Worm (Caenorhabditis elegans): ENCODE results near the gene cpr-1.

cpr-1 gene

ce11 chrV:11975233-11975632 is at the start of gene cpr-1:
cpr-1 (plus strand) TSS chrV:11975551.
- TF ChIP-seq dao-5 (tag; optimal IDR thresholded peaks at IDR 0.05) = no peak
- no peak for TF ChIP-seq him-1 (tag; optimal IDR thresholded peaks at IDR 0.05)
- no peak for TF ChIP-seq W03F9.2 (tag; optimal IDR thresholded peaks at IDR 0.05)

ce11 chrV:11927346-11927745 is 48.0 kb upstream of the cpr-1 start, which contains the start of gene osm-6:
osm-6 (minus strand) TSS chrV:11927446.
- TF ChIP-seq dao-5 (tag; optimal IDR thresholded peaks at IDR 0.05) = no peak
- TF ChIP-seq W03F9.2 (tag; optimal IDR thresholded peaks at IDR 0.05) = no peak
- no peak for TF ChIP-seq him-1 (tag; optimal IDR thresholded peaks at IDR 0.05)

ce11 chrV:11929046-11929590 is 46.2 kb upstream of the cpr-1 start, which contains the start of gene F58H1.2:
F58H1.2 (plus strand) TSS chrV:11929096.
- TF ChIP-seq W03F9.2 (tag; optimal IDR thresholded peaks at IDR 0.05) (no peak), dao-5 (tag; optimal IDR thresholded peaks at IDR 0.05) (no peak)

ce11 chrV:11933196-11934028 is 41.9 kb upstream of the cpr-1 start, which contains the start of the genes aman-2 and F58H1.3:
aman-2 (minus strand) TSS chrV:11933246.
F58H1.3 (plus strand) TSS chrV:11933978.
- TF ChIP-seq him-1 (tag; optimal IDR thresholded peaks at IDR 0.05) (no peak), W03F9.2 (tag; optimal IDR thresholded peaks at IDR 0.05) (no peak), dao-5 (tag; optimal IDR thresholded peaks at IDR 0.05) (no peak)

- no peak for TF ChIP-seq him-1 (tag; optimal IDR thresholded peaks at IDR 0.05)
- no peak for TF ChIP-seq W03F9.2 (tag; optimal IDR thresholded peaks at IDR 0.05)
- no peak for TF ChIP-seq dao-5 (tag; optimal IDR thresholded peaks at IDR 0.05)
These were observed 40.5 kb upstream of the cpr-1 start, which contains the start of gene F58H1.8 for ce11 chrV:11934848-11935247. F58H1.8 (plus strand) TSS chrV:11935148.

ce11 chrV:11937710-11938109 is 37.6 kb upstream of the cpr-1 start, which contains the start of gene gpla-1:
gpla-1 (minus strand) TSS chrV:11937810.
- TF ChIP-seq W03F9.2 (tag; optimal IDR thresholded peaks at IDR 0.05) = no peak
- TF ChIP-seq dao-5 (tag; optimal IDR thresholded peaks at IDR 0.05) = no peak
- no peak for TF ChIP-seq him-1 (tag; optimal IDR thresholded peaks at IDR 0.05)

ce11 chrV:11940329-11940728 is 35.0 kb upstream of the cpr-1 start:
- TF ChIP-seq him-1 (tag; optimal IDR thresholded peaks at IDR 0.05) (no peak), dao-5 (tag; optimal IDR thresholded peaks at IDR 0.05) (no peak), W03F9.2 (tag; optimal IDR thresholded peaks at IDR 0.05) (no peak)

ce11 chrV:11941664-11942063 is 33.7 kb upstream of the cpr-1 start:
- TF ChIP-seq W03F9.2 (tag; optimal IDR thresholded peaks at IDR 0.05) (no peak), him-1 (tag; optimal IDR thresholded peaks at IDR 0.05) (no peak), dao-5 (tag; optimal IDR thresholded peaks at IDR 0.05) (no peak)

ce11 chrV:11942325-11942724 is 33.0 kb upstream of the cpr-1 start, which contains the start of gene F58H1.6:
F58H1.6 (plus strand) TSS chrV:11942625.
- TF ChIP-seq W03F9.2 (tag; optimal IDR thresholded peaks at IDR 0.05) = no peak
- TF ChIP-seq him-1 (tag; optimal IDR thresholded peaks at IDR 0.05) = no peak
- no peak for TF ChIP-seq dao-5 (tag; optimal IDR thresholded peaks at IDR 0.05)

ce11 chrV:11943737-11944136 is 31.6 kb upstream of the cpr-1 start:
- no peak for TF ChIP-seq W03F9.2 (tag; optimal IDR thresholded peaks at IDR 0.05)
- no peak for TF ChIP-seq him-1 (tag; optimal IDR thresholded peaks at IDR 0.05)
- no peak for TF ChIP-seq dao-5 (tag; optimal IDR thresholded peaks at IDR 0.05)

ce11 chrV:11945429-11945828 is 29.9 kb upstream of the cpr-1 start:
- TF ChIP-seq dao-5 (tag; optimal IDR thresholded peaks at IDR 0.05) = no peak

- TF ChIP-seq dao-5 (tag; optimal IDR thresholded peaks at IDR 0.05) (no peak), him-1 (tag; optimal IDR thresholded peaks at IDR 0.05) (no peak), W03F9.2 (tag; optimal IDR thresholded peaks at IDR 0.05) (no peak)
These were observed 28.5 kb upstream of the cpr-1 start for ce11 chrV:11946818-11947217.

- TF ChIP-seq him-1 (tag; optimal IDR thresholded peaks at IDR 0.05) = no peak
- no peak for TF ChIP-seq W03F9.2 (tag; optimal IDR thresholded peaks at IDR 0.05)
- no peak for TF ChIP-seq dao-5 (tag; optimal IDR thresholded peaks at IDR 0.05)
These were observed 27.9 kb upstream of the cpr-1 start for ce11 chrV:11947414-11947954.

- TF ChIP-seq him-1 (tag; optimal IDR thresholded peaks at IDR 0.05) (no peak), dao-5 (tag; optimal IDR thresholded peaks at IDR 0.05) (no peak), W03F9.2 (tag; optimal IDR thresholded peaks at IDR 0.05) (no peak)
These were observed 26.8 kb upstream of the cpr-1 start for ce11 chrV:11948581-11948980.

Data from whole organism, L4/young adult.